Worm (Caenorhabditis elegans) whole organism, L3 larva: ENCODE data around the gene nlp-48.

Experiments
- daf-12 ChIP-seq: fragments of 150-350 bp; optimal IDR thresholded peaks from 2 replicates; lab custom pipeline; 2014; ENCODE audit warnings: missing biosample characterization, missing genetic modification reagents, missing genetic modification characterization
- egl-27 ChIP-seq: sonication (generic microtip); optimal IDR thresholded peaks from 4 replicates; lab custom pipeline; 2017; ENCODE audit warnings: missing biosample characterization, missing genetic modification reagents, missing genetic modification characterization
- eor-1 ChIP-seq, 2 experiments: fragments of 150-350 bp; optimal IDR thresholded peaks; 2 replicates each; lab custom pipeline; 2014 to 2018; ENCODE audit warnings: missing biosample characterization in 2 of 2, missing genetic modification characterization in 2 of 2
- lin-15B ChIP-seq: fragments of 150-350 bp; optimal IDR thresholded peaks from 2 replicates; lab custom pipeline; 2014; ENCODE audit warnings: missing biosample characterization, missing genetic modification characterization
- nhr-77 ChIP-seq: fragments of 150-350 bp; optimal IDR thresholded peaks from 2 replicates; lab custom pipeline; 2014; ENCODE audit warnings: missing biosample characterization, missing genetic modification characterization
- pha-4 ChIP-seq: fragments of 150-350 bp; optimal IDR thresholded peaks from 2 replicates; lab custom pipeline; 2014; ENCODE audit warnings: missing biosample characterization, missing genetic modification reagents, missing genetic modification characterization
- sea-2 ChIP-seq: fragments of 150-350 bp; sonication (generic microtip); optimal IDR thresholded peaks from 4 replicates; lab custom pipeline; 2014; ENCODE audit warnings: missing biosample characterization, missing genetic modification reagents, missing genetic modification characterization
- tbx-2 ChIP-seq: sonication (generic microtip); optimal IDR thresholded peaks from 2 replicates; lab custom pipeline; 2016; ENCODE audit warnings: mild to moderate bottlenecking, missing genetic modification characterization, missing compliant biosample characterization
- ztf-11 ChIP-seq: fragments of 150-350 bp; optimal IDR thresholded peaks from 2 replicates; lab custom pipeline; 2014; ENCODE audit warnings: missing biosample characterization, missing genetic modification characterization
- ztf-4 ChIP-seq: fragments of 150-350 bp; optimal IDR thresholded peaks from 2 replicates; lab custom pipeline; 2014; ENCODE audit warnings: missing biosample characterization, missing genetic modification characterization

DNA sequence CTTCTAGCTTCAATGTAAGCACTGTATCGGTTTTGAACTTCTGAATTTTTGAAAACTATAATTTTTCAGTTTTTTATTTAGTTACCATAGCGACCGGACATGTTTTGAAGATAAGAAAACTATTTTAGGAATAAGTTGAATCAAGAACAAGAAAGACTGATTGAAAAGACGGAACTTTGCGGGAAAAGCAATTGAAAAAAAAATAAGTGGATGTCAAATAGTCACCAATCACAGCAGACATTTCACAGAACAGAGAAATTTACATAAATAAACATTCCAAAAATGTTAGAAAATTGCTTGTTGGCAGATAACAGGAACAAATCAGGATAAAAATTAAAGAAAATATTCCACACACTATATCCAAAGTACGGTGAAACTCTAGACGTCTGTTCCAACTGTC is 48.9 kb upstream of the nlp-48 start, which contains the start of gene F54C8.6:
- no peak for TF ChIP-seq pha-4
- no peak for TF ChIP-seq eor-1 (tag; optimal IDR thresholded peaks at IDR 0.05; lab: Kevin White, UChicago)
- TF ChIP-seq ztf-4 (tag; lab: Kevin White, UChicago), result no peak
- TF ChIP-seq lin-15B, result no peak
- no peak for TF ChIP-seq daf-12 (tag; lab: Kevin White, UChicago)
- no peak for TF ChIP-seq egl-27 (tag; lab: Kevin White, UChicago)
- no peak for TF ChIP-seq ztf-11
- TF ChIP-seq tbx-2 (tag; lab: Kevin White, UChicago), result no peak
- TF ChIP-seq nhr-77, result no peak
- no peak for TF ChIP-seq sea-2 (GFP tag; lab: Kevin White, UChicago)
